Fruit fly (Drosophila melanogaster) whole organism, embryonic: Measurements from ENCODE around the gene CG46465.

Experiments
- Adf1 ChIP-seq: fragments of 200-800 bp; sonication (Bioruptor generic); IDR thresholded peaks from 2 replicates; pipeline ENCODE4 v1.3.6; 2022; ENCODE audit warnings: missing biosample characterization, missing genetic modification characterization
- CG8281 ChIP-seq: fragments of 200-800 bp; sonication (Bioruptor generic); optimal IDR thresholded peaks from 2 replicates; lab custom pipeline; 2018; ENCODE audit warnings: missing biosample characterization, mild to moderate bottlenecking, missing genetic modification characterization, moderate library complexity
- Ets65A ChIP-seq: fragments of 200-800 bp; sonication (Bioruptor generic); peaks from one replicate; lab custom pipeline; 2016; ENCODE audit warnings: missing biosample characterization, missing genetic modification characterization
- Kr ChIP-seq: fragments of 200-800 bp; sonication (Bioruptor generic); optimal IDR thresholded peaks from 2 replicates; lab custom pipeline; 2017; ENCODE audit warnings: missing biosample characterization, mild to moderate bottlenecking, missing genetic modification characterization
- NfI ChIP-seq: fragments of 200-800 bp; sonication (Bioruptor generic); optimal IDR thresholded peaks from 3 replicates; lab custom pipeline; 2018; ENCODE audit warnings: missing biosample characterization, mild to moderate bottlenecking, missing genetic modification characterization, moderate library complexity
- Sry-δ ChIP-seq: fragments of 200-800 bp; sonication (Bioruptor generic); optimal IDR thresholded peaks from 2 replicates; lab custom pipeline; 2016; ENCODE audit warnings: missing biosample characterization, missing genetic modification characterization
- Ssrp ChIP-seq: fragments of 200-800 bp; sonication (Bioruptor generic); optimal IDR thresholded peaks from 2 replicates; lab custom pipeline; 2018; ENCODE audit warnings: missing biosample characterization, mild to moderate bottlenecking, missing genetic modification characterization, moderate library complexity
- bsh ChIP-seq, 2 experiments: fragments of 200-800 bp; sonication (Bioruptor generic); optimal IDR thresholded peaks; 2 replicates each; lab custom pipeline; 2017 to 2018; ENCODE audit warnings: mild to moderate bottlenecking in 2 of 2, missing biosample characterization in 2 of 2, missing genetic modification characterization in 2 of 2, moderate library complexity in 1 of 2
- crp ChIP-seq, 2 experiments: fragments of 200-800 bp; sonication (Bioruptor generic); optimal IDR thresholded peaks; 2 replicates in 1 of 2; 3 replicates in 1 of 2; lab custom pipeline; 2017; ENCODE audit warnings: missing biosample characterization in 2 of 2, missing genetic modification characterization in 2 of 2, mild to moderate bottlenecking in 1 of 2, moderate library complexity in 1 of 2
- knrl ChIP-seq: fragments of 200-800 bp; sonication (Bioruptor generic); IDR thresholded peaks from 3 replicates; pipeline ENCODE4 v1.3.6; 2022; ENCODE audit warnings: missing biosample characterization, missing genetic modification characterization; ENCODE audit not compliant: partially characterized antibody
- ro ChIP-seq: fragments of 200-800 bp; sonication (Bioruptor generic); IDR thresholded peaks from 2 replicates; pipeline ENCODE4 v1.3.6; 2022; ENCODE audit warnings: missing biosample characterization, missing genetic modification characterization
- sens ChIP-seq: fragments of 200-800 bp; sonication (Bioruptor generic); peaks from one replicate; lab custom pipeline; 2016; ENCODE audit warnings: missing biosample characterization, missing genetic modification characterization
- sob ChIP-seq: fragments of 200-800 bp; sonication (Bioruptor generic); IDR thresholded peaks from 2 replicates; pipeline ENCODE4 v1.3.6; 2022; ENCODE audit warnings: missing biosample characterization, missing genetic modification characterization

- TF ChIP-seq knrl (no peak), crp (GFP tag; optimal IDR thresholded peaks at IDR 0.05; lab: Kevin White, UChicago) (peak in 1 of 2 experiments; percentile 24), Sry-δ (GFP tag; lab: Kevin White, UChicago) (peak; percentile 32), sob (GFP tag; lab: Robert Waterston, UW) (peak; percentile 91), NfI (GFP tag; lab: Kevin White, UChicago) (peak; percentile 83), Ssrp (tag; lab: Kevin White, UChicago) (peak; percentile 73), Adf1 (GFP tag; lab: Robert Waterston, UW) (peak; percentile 65; the same call in 1 of the 2 replicates), bsh (GFP tag; optimal IDR thresholded peaks at IDR 0.05; lab: Kevin White, UChicago) (peak; percentile 44 to 81), CG8281 (tag; lab: Kevin White, UChicago) (peak; percentile 44), Ets65A (GFP tag; lab: Kevin White, UChicago) (peak; percentile 94), Kr (no peak), sens (GFP tag; lab: Kevin White, UChicago) (peak; percentile 95), ro (GFP tag; lab: Robert Waterston, UW) (peak; percentile 60; the same call in 1 of the 2 replicates)
Observed at dm6 chr2L:19011895-19012645, 19.8 kb downstream of the CG46465 start.
